Worm (Caenorhabditis elegans) whole organism, L3 larva: ENCODE measurements around the gene dars-1.
A peak's percentile ranks its signal among the peaks of the same experiment; 100 is the strongest.

Experiments used
- ZK546.5 ChIP-seq: sonication (generic microtip); optimal IDR thresholded peaks from 2 replicates; lab custom pipeline; 2017; ENCODE audit warnings: missing biosample characterization, missing genetic modification characterization
- ama-1 ChIP-seq: fragments of 150-350 bp; optimal IDR thresholded peaks from 2 replicates; lab custom pipeline; 2018
- ceh-28 ChIP-seq: fragments of 150-350 bp; optimal IDR thresholded peaks from 2 replicates; lab custom pipeline; 2014; ENCODE audit warnings: missing biosample characterization, missing genetic modification reagents, missing genetic modification characterization
- ceh-82 ChIP-seq: fragments of 150-350 bp; optimal IDR thresholded peaks from 2 replicates; lab custom pipeline; 2014; ENCODE audit warnings: missing biosample characterization, missing genetic modification characterization
- daf-12 ChIP-seq: fragments of 150-350 bp; optimal IDR thresholded peaks from 2 replicates; lab custom pipeline; 2014; ENCODE audit warnings: missing biosample characterization, missing genetic modification reagents, missing genetic modification characterization
- egl-5 ChIP-seq: fragments of 150-350 bp; optimal IDR thresholded peaks from 2 replicates; lab custom pipeline; 2017; ENCODE audit warnings: missing biosample characterization, missing genetic modification reagents, missing genetic modification characterization, inconsistent platforms
- elt-1 ChIP-seq: fragments of 150-350 bp; optimal IDR thresholded peaks from 2 replicates; lab custom pipeline; 2014; ENCODE audit warnings: missing biosample characterization, missing genetic modification characterization
- elt-2 ChIP-seq: sonication (generic microtip); optimal IDR thresholded peaks from 2 replicates; lab custom pipeline; 2016; ENCODE audit warnings: missing genetic modification reagents, mild to moderate bottlenecking, missing genetic modification characterization, missing compliant biosample characterization
- eor-1 ChIP-seq, 2 experiments: fragments of 150-350 bp; optimal IDR thresholded peaks; 2 replicates each; lab custom pipeline; 2014 to 2018; ENCODE audit warnings: missing biosample characterization in 2 of 2, missing genetic modification characterization in 2 of 2
- fkh-10 ChIP-seq: sonication (generic microtip); optimal IDR thresholded peaks from 2 replicates; lab custom pipeline; 2017; ENCODE audit warnings: missing biosample characterization, missing genetic modification reagents, missing genetic modification characterization
- fkh-2 ChIP-seq: fragments of 150-350 bp; optimal IDR thresholded peaks from 2 replicates; lab custom pipeline; 2014; ENCODE audit warnings: missing biosample characterization, missing genetic modification reagents, missing genetic modification characterization
- fos-1 ChIP-seq: fragments of 150-350 bp; optimal IDR thresholded peaks from 2 replicates; lab custom pipeline; 2014; ENCODE audit warnings: missing biosample characterization, missing genetic modification characterization
- hmg-11 ChIP-seq: sonication (generic microtip); optimal IDR thresholded peaks from 2 replicates; lab custom pipeline; 2016; ENCODE audit warnings: missing genetic modification characterization, missing compliant biosample characterization
- jun-1 ChIP-seq: fragments of 150-350 bp; optimal IDR thresholded peaks from 2 replicates; lab custom pipeline; 2014; ENCODE audit warnings: missing biosample characterization, missing genetic modification reagents, missing genetic modification characterization
- lin-15B ChIP-seq: fragments of 150-350 bp; optimal IDR thresholded peaks from 2 replicates; lab custom pipeline; 2014; ENCODE audit warnings: missing biosample characterization, missing genetic modification characterization
- lsy-12 ChIP-seq: sonication (generic microtip); optimal IDR thresholded peaks from 2 replicates; lab custom pipeline; 2016; ENCODE audit warnings: mild to moderate bottlenecking, missing genetic modification characterization, missing compliant biosample characterization
- mdl-1 ChIP-seq: fragments of 150-350 bp; optimal IDR thresholded peaks from 2 replicates; lab custom pipeline; 2014; ENCODE audit warnings: missing biosample characterization, missing genetic modification characterization
- mml-1 ChIP-seq: fragments of 150-350 bp; sonication (generic microtip); optimal IDR thresholded peaks from 3 replicates; lab custom pipeline; 2014; ENCODE audit warnings: missing biosample characterization, missing genetic modification characterization
- nfya-1 ChIP-seq: sonication (generic microtip); optimal IDR thresholded peaks from 2 replicates; lab custom pipeline; 2017; ENCODE audit warnings: missing genetic modification characterization, mild to moderate bottlenecking, missing compliant biosample characterization, antibody characterized with exemption, moderate library complexity; ENCODE audit not compliant: insufficient read depth
- nhr-11 ChIP-seq: fragments of 150-350 bp; optimal IDR thresholded peaks from 2 replicates; lab custom pipeline; 2014; ENCODE audit warnings: missing biosample characterization, missing genetic modification characterization
- nhr-12 ChIP-seq: fragments of 150-350 bp; optimal IDR thresholded peaks from 2 replicates; lab custom pipeline; 2014; ENCODE audit warnings: missing biosample characterization, missing genetic modification characterization
- nhr-23 ChIP-seq: fragments of 150-350 bp; optimal IDR thresholded peaks from 2 replicates; lab custom pipeline; 2014; ENCODE audit warnings: missing biosample characterization, missing genetic modification reagents, missing genetic modification characterization
- nhr-43 ChIP-seq: sonication (generic microtip); optimal IDR thresholded peaks from 2 replicates; lab custom pipeline; 2016; ENCODE audit warnings: mild to moderate bottlenecking, missing genetic modification characterization, missing compliant biosample characterization; ENCODE audit not compliant: poor library complexity, severe bottlenecking
- nhr-67 ChIP-seq: fragments of 150-350 bp; optimal IDR thresholded peaks from 2 replicates; lab custom pipeline; 2014; ENCODE audit warnings: missing biosample characterization, missing genetic modification characterization
- nhr-76 ChIP-seq: fragments of 150-350 bp; sonication (generic microtip); optimal IDR thresholded peaks from 5 replicates; lab custom pipeline; 2014; ENCODE audit warnings: missing biosample characterization, missing genetic modification characterization
- nhr-77 ChIP-seq: fragments of 150-350 bp; optimal IDR thresholded peaks from 2 replicates; lab custom pipeline; 2014; ENCODE audit warnings: missing biosample characterization, missing genetic modification characterization
- pha-4 ChIP-seq: fragments of 150-350 bp; optimal IDR thresholded peaks from 2 replicates; lab custom pipeline; 2014; ENCODE audit warnings: missing biosample characterization, missing genetic modification reagents, missing genetic modification characterization
- skn-1 ChIP-seq: fragments of 150-350 bp; optimal IDR thresholded peaks from 2 replicates; lab custom pipeline; 2014; ENCODE audit warnings: missing biosample characterization, missing genetic modification characterization
- snpc-4 ChIP-seq: fragments of 150-350 bp; optimal IDR thresholded peaks from 2 replicates; lab custom pipeline; 2014; ENCODE audit warnings: missing biosample characterization, missing genetic modification characterization
- tbx-2 ChIP-seq: sonication (generic microtip); optimal IDR thresholded peaks from 2 replicates; lab custom pipeline; 2016; ENCODE audit warnings: mild to moderate bottlenecking, missing genetic modification characterization, missing compliant biosample characterization
- unc-39 ChIP-seq: sonication (generic microtip); optimal IDR thresholded peaks from 4 replicates; lab custom pipeline; 2017; ENCODE audit warnings: missing biosample characterization, missing genetic modification characterization
- unc-62 ChIP-seq: fragments of 150-350 bp; sonication (generic microtip); optimal IDR thresholded peaks from 4 replicates; lab custom pipeline; 2014; ENCODE audit warnings: missing biosample characterization, missing genetic modification reagents, missing genetic modification characterization
- zag-1 ChIP-seq: fragments of 150-350 bp; optimal IDR thresholded peaks from 2 replicates; lab custom pipeline; 2014; ENCODE audit warnings: missing biosample characterization, missing genetic modification characterization
- ztf-11 ChIP-seq: fragments of 150-350 bp; optimal IDR thresholded peaks from 2 replicates; lab custom pipeline; 2014; ENCODE audit warnings: missing biosample characterization, missing genetic modification characterization

dars-1 gene

DNA sequence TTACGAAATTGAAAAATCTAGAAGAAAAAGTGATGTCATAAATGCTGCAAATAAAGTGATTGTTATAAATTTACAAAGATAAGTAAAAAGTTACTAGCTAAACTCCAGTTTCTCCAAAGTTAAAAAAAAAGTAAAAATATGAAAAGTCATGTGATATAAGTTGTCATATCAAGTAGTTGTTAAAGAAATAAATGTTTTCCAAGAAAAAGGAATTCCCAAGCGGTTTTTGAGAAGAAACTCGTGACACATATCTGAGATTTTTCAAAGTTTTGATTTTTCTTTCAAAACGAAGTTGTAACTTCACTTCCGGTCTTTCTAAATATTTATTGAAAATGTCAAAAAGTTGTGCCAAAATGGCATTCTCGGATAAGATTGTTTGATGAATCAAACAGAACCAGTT, 10.1 kb upstream of the dars-1 start:
- TF ChIP-seq nhr-43 (tag; lab: Kevin White, UChicago) (no peak), fos-1 (tag; lab: Kevin White, UChicago) (no peak), unc-39 (tag; lab: Kevin White, UChicago) (no peak), pha-4 (tag; lab: Kevin White, UChicago) (no peak), hmg-11 (no peak), nhr-77 (tag; lab: Kevin White, UChicago) (no peak), skn-1 (no peak), eor-1 (tag; optimal IDR thresholded peaks at IDR 0.05; lab: Kevin White, UChicago) (no peak), fkh-10 (no peak), nhr-67 (tag; lab: Kevin White, UChicago) (no peak), ceh-28 (tag; lab: Kevin White, UChicago) (no peak), nhr-23 (tag; lab: Kevin White, UChicago) (no peak), nfya-1 (tag; lab: Kevin White, UChicago) (no peak), nhr-11 (tag; lab: Kevin White, UChicago) (no peak), ceh-82 (tag; lab: Kevin White, UChicago) (no peak), lin-15B (no peak)

DNA sequence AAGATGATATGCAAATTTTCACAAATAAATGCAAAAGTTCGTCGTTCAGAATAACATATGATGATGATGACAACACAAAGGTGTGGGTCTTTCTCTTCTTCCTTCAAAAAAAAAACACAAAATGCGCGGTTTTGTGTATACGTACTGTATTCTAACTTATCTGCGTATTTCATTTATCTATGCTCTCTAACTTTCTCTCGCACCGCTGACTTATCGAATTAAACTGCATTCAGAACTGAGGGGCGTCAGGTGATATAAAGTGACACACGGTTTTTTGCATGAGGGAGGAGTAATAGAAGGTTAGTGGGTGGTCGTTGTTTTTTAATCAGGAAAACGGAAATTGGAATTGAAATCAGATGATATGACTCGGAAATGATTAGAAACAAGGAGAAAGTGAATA, 9.3 kb upstream of the dars-1 start, which contains the start of gene sod-4:
sod-4 (minus strand) TSS at position 109 of the 400 bp plus-strand sequence.
- TF ChIP-seq ZK546.5 (tag; lab: Kevin White, UChicago) (no peak), nhr-23 (tag; lab: Kevin White, UChicago) (peak; percentile 44), lsy-12 (tag; lab: Kevin White, UChicago) (peak; percentile 17)
- TF ChIP-seq, all 47 proteins: peak for 2

- TF ChIP-seq unc-62 (GFP tag; lab: Kevin White, UChicago), result no peak
- TF ChIP-seq nhr-23 (tag; lab: Kevin White, UChicago), result no peak
- no peak for TF ChIP-seq ama-1 (lab: Kevin White, UChicago)
- no peak for TF ChIP-seq nhr-12 (tag; lab: Kevin White, UChicago)
- no peak for TF ChIP-seq snpc-4 (tag; lab: Kevin White, UChicago)
- no peak for TF ChIP-seq mml-1 (tag; lab: Kevin White, UChicago)
- TF ChIP-seq daf-12 (tag; lab: Kevin White, UChicago), result no peak
- no peak for TF ChIP-seq lin-15B
- TF ChIP-seq zag-1 (tag; lab: Kevin White, UChicago), result no peak
- TF ChIP-seq jun-1 (tag; lab: Kevin White, UChicago), result no peak
- TF ChIP-seq ZK546.5 (tag; lab: Kevin White, UChicago), result no peak
- TF ChIP-seq elt-2 (tag; lab: Kevin White, UChicago), result no peak
- TF ChIP-seq ceh-82 (tag; lab: Kevin White, UChicago), result no peak
- TF ChIP-seq mdl-1, result no peak
- TF ChIP-seq fkh-10, result no peak
- no peak for TF ChIP-seq tbx-2 (tag; lab: Kevin White, UChicago)
- TF ChIP-seq fkh-2 (tag; lab: Kevin White, UChicago), result no peak
- no peak for TF ChIP-seq egl-5 (tag; lab: Kevin White, UChicago)
- TF ChIP-seq nhr-76 (tag; lab: Kevin White, UChicago), result no peak
- no peak for TF ChIP-seq nhr-43 (tag; lab: Kevin White, UChicago)
Observed at ce11 chrIII:9497412-9497811, 6.4 kb upstream of the dars-1 start.

ce11 chrIII:9496083-9496482, 5.1 kb upstream of the dars-1 start:
- TF ChIP-seq nhr-11 (tag; lab: Kevin White, UChicago) (no peak), nhr-76 (tag; lab: Kevin White, UChicago) (no peak), egl-5 (tag; lab: Kevin White, UChicago) (no peak), ztf-11 (tag; lab: Kevin White, UChicago) (no peak), lin-15B (no peak)

DNA sequence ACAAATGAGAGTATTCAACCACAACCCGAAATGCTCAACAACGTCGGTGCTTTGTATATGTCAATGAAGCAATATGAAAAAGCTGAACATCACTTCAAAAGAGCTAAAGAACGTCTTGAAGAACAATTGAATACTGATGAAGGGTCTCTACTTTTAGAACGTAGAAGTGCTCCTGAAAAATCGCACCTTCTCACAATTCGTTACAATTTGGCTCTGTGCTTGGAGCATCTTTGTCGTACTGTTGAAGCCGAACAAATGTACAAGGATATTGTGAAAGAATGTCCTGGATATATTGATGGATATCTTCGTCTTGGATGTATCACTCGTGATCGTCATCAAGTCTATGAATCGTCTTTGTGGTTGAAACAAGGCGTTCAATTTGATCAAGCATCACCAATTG, 3.2 kb upstream of the dars-1 start:
- no peak for TF ChIP-seq elt-1 (tag; lab: Kevin White, UChicago)
